Worm (Caenorhabditis elegans) whole organism, L3 larva: Measurements from ENCODE around the gene srsx-25.

ENCODE experiments used
- ZK546.5 ChIP-seq: sonication (generic microtip); optimal IDR thresholded peaks from 2 replicates; lab custom pipeline; 2017; ENCODE audit warnings: missing biosample characterization, missing genetic modification characterization
- elt-2 ChIP-seq: sonication (generic microtip); optimal IDR thresholded peaks from 2 replicates; lab custom pipeline; 2016; ENCODE audit warnings: missing genetic modification reagents, mild to moderate bottlenecking, missing genetic modification characterization, missing compliant biosample characterization
- elt-3 ChIP-seq, 3 experiments: fragments of 150-350 bp in 1 of 3; sonication (generic microtip) in 2 of 3; optimal IDR thresholded peaks; 2 replicates in 2 of 3; 4 replicates in 1 of 3; lab custom pipeline; 2014 to 2017; ENCODE audit warnings: missing biosample characterization in 3 of 3, missing genetic modification characterization in 3 of 3
- eor-1 ChIP-seq, 2 experiments: fragments of 150-350 bp; optimal IDR thresholded peaks; 2 replicates each; lab custom pipeline; 2014 to 2018; ENCODE audit warnings: missing biosample characterization in 2 of 2, missing genetic modification characterization in 2 of 2
- fos-1 ChIP-seq: fragments of 150-350 bp; optimal IDR thresholded peaks from 2 replicates; lab custom pipeline; 2014; ENCODE audit warnings: missing biosample characterization, missing genetic modification characterization
- hmg-11 ChIP-seq: sonication (generic microtip); optimal IDR thresholded peaks from 2 replicates; lab custom pipeline; 2016; ENCODE audit warnings: missing genetic modification characterization, missing compliant biosample characterization
- nhr-25 ChIP-seq: sonication (generic microtip); optimal IDR thresholded peaks from 2 replicates; lab custom pipeline; 2017; ENCODE audit warnings: missing biosample characterization, missing genetic modification characterization
- nhr-28 ChIP-seq: fragments of 150-350 bp; optimal IDR thresholded peaks from 2 replicates; lab custom pipeline; 2014; ENCODE audit warnings: missing biosample characterization, missing genetic modification characterization
- nhr-76 ChIP-seq: fragments of 150-350 bp; sonication (generic microtip); optimal IDR thresholded peaks from 5 replicates; lab custom pipeline; 2014; ENCODE audit warnings: missing biosample characterization, missing genetic modification characterization
- pha-4 ChIP-seq: fragments of 150-350 bp; optimal IDR thresholded peaks from 2 replicates; lab custom pipeline; 2014; ENCODE audit warnings: missing biosample characterization, missing genetic modification reagents, missing genetic modification characterization
- snpc-4 ChIP-seq: fragments of 150-350 bp; optimal IDR thresholded peaks from 2 replicates; lab custom pipeline; 2014; ENCODE audit warnings: missing biosample characterization, missing genetic modification characterization

Gene srsx-25

DNA sequence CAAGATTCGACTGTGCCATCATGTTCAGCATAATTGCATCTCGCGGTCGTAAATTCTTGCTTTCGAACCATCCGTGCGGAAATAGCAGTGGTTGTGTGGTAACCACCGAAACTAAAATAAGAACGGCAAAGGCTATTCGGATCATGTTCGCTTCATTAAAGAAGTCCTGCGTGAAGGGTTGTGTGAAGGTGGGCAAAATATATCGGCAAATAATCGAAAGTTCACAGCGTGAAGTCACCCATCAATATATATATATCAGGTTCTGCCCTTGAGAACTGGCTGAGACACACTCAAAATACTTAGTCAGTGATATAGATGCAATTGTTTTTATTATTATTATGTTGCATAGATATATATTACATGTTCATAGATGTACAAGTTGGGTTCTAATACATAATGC lies 43.0 kb downstream of the srsx-25 start, which contains the start of gene Y62E10A.19:
Y62E10A.19 (minus strand) TSS at position 289 of the 400 bp plus-strand sequence.
- TF ChIP-seq nhr-25 (tag; lab: Kevin White, UChicago) (peak; percentile 30), fos-1 (tag; lab: Kevin White, UChicago) (no peak), eor-1 (tag; optimal IDR thresholded peaks at IDR 0.05; lab: Kevin White, UChicago) (no peak), hmg-11 (no peak)

DNA sequence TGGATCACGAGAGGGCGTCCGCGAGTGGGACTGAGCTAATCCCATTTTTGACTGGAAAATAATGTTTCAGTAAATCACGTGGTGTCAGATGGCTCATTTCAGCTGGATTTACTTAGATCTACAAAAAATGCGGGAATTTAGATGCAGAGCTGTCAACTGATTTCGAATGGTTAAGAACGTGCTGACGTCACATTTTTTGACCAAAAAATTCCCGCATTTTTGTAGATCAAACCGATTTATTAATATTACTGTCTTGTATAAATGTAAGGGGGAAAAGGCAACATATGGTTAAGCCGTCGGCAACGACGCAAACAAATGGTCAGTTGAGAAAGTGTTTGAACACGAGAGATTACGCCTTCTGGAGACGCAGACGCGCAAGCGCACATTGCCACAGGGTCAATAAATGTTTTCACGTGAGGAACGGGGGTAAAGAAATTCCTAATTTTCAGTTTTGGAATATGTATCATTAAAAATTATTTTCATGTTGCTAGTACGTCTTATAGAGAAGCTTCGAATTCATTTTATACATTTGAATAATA lies 47.9 kb downstream of the srsx-25 start, which contains the start of gene gcl-1:
gcl-1 (minus strand) TSS at position 51 of the 539 bp plus-strand sequence.
- TF ChIP-seq hmg-11 (peak; percentile 50), snpc-4 (tag; lab: Kevin White, UChicago) (peak; percentile 25), nhr-28 (tag; lab: Kevin White, UChicago) (no peak), elt-2 (peak; percentile 5), ZK546.5 (no peak), nhr-76 (tag; lab: Kevin White, UChicago) (no peak), pha-4 (peak; percentile 62)

DNA sequence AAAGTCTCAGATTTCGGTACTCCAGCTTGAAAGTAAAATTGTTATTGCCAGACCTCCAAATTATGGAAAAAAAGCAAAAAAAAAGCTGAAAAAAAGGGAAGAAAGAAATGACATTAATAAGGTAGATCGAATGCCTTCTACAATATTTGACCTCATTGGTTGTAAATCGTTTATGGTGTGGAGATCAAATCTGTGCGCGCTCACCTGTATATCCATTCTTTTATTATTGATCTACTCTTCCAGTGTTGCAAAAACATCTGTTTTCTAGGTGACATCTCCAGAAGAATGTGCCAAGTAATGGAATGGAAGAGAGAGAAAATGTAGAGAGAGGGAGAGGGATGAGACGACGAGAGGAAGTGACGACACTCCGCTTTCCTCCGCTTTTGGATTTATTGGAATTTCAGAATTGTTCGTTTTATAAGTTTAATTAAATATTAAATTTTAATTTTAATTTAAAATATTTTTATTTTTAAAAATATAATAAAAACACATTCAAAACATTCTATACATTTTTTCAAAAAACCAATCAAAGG lies 50.8 kb downstream of the srsx-25 start, which contains the start of the genes pik-1 and aptf-2:
pik-1 (plus strand) TSS at position 303 of the 533 bp plus-strand sequence.
aptf-2 (minus strand) TSS at position 313 of the 533 bp plus-strand sequence.
- TF ChIP-seq pha-4: peak; percentile 47
- TF ChIP-seq elt-3 (tag; optimal IDR thresholded peaks at IDR 0.05; lab: Kevin White, UChicago): no peak
- TF ChIP-seq hmg-11: peak; percentile 8
